Fruit fly (Drosophila melanogaster) whole organism, embryonic: ENCODE measurements around the gene iav.
A peak's percentile ranks its signal among the peaks of the same experiment; 100 is the strongest.

Experiments used
- Abd-B ChIP-seq: fragments of 200-800 bp; sonication (Bioruptor generic); optimal IDR thresholded peaks from 2 replicates; lab custom pipeline; 2018; ENCODE audit warnings: missing biosample characterization, mild to moderate bottlenecking, missing genetic modification characterization, moderate library complexity
- Awh ChIP-seq: fragments of 200-800 bp; sonication (Bioruptor generic); IDR thresholded peaks from 2 replicates; pipeline ENCODE4, ENCODE4 v1.3.6; 2022; ENCODE audit warnings: missing biosample characterization, missing genetic modification characterization
- C15 ChIP-seq: fragments of 200-800 bp; sonication (Bioruptor generic); IDR thresholded peaks from 3 replicates; pipeline ENCODE4 v1.3.6; 2022; ENCODE audit warnings: missing biosample characterization, missing genetic modification characterization
- CG10366 ChIP-seq: fragments of 200-800 bp; sonication (Bioruptor generic); IDR thresholded peaks from 2 replicates; pipeline ENCODE4 v1.3.6; 2022; ENCODE audit warnings: missing biosample characterization, missing genetic modification characterization
- CG12104 ChIP-seq: fragments of 200-800 bp; sonication (Bioruptor generic); optimal IDR thresholded peaks from 3 replicates; lab custom pipeline; 2016; ENCODE audit warnings: missing biosample characterization, missing genetic modification characterization
- CG14860 ChIP-seq: fragments of 200-800 bp; sonication (Bioruptor generic); IDR thresholded peaks from 3 replicates; pipeline ENCODE4 v1.3.6; 2022; ENCODE audit warnings: missing biosample characterization, missing genetic modification characterization; ENCODE audit not compliant: partially characterized antibody
- CG1529 ChIP-seq: fragments of 200-800 bp; sonication (Bioruptor generic); optimal IDR thresholded peaks from 3 replicates; lab custom pipeline; 2018; ENCODE audit warnings: missing biosample characterization, missing genetic modification characterization
- CG16779 ChIP-seq: fragments of 200-800 bp; sonication (Bioruptor generic); IDR thresholded peaks from 2 replicates; pipeline ENCODE4 v1.3.6; 2022; ENCODE audit warnings: missing biosample characterization, missing genetic modification characterization
- CG17829 ChIP-seq: fragments of 200-800 bp; optimal IDR thresholded peaks from 2 replicates; lab custom pipeline; 2019; ENCODE audit warnings: missing biosample characterization, mild to moderate bottlenecking, missing genetic modification characterization, moderate library complexity
- CG18476 ChIP-seq: fragments of 200-800 bp; sonication (Bioruptor generic); optimal IDR thresholded peaks from 2 replicates; lab custom pipeline; 2016; ENCODE audit warnings: missing biosample characterization, mild to moderate bottlenecking, missing genetic modification characterization
- CG18599 ChIP-seq: fragments of 200-800 bp; sonication (Bioruptor generic); optimal IDR thresholded peaks from 3 replicates; lab custom pipeline; 2017; ENCODE audit warnings: missing biosample characterization, missing genetic modification characterization, mild to moderate bottlenecking, moderate library complexity, missing genetic modification reagents
- CG18764 ChIP-seq: fragments of 200-800 bp; sonication (Bioruptor generic); optimal IDR thresholded peaks from 3 replicates; lab custom pipeline; 2016; ENCODE audit warnings: missing biosample characterization, missing genetic modification characterization
- CG3407 ChIP-seq: fragments of 200-800 bp; sonication (Bioruptor generic); optimal IDR thresholded peaks from 2 replicates; lab custom pipeline; 2018; ENCODE audit warnings: missing biosample characterization, mild to moderate bottlenecking, missing genetic modification characterization
- CG3726 ChIP-seq: fragments of 200-800 bp; sonication (Bioruptor generic); IDR thresholded peaks from 3 replicates; pipeline ENCODE4, ENCODE4 v1.3.6; 2022; ENCODE audit warnings: missing biosample characterization, missing genetic modification characterization
- CG5180 ChIP-seq: fragments of 200-800 bp; sonication (Bioruptor generic); optimal IDR thresholded peaks from 3 replicates; lab custom pipeline; 2017; ENCODE audit warnings: missing biosample characterization, missing genetic modification characterization, mild to moderate bottlenecking, moderate library complexity, missing genetic modification reagents
- CG6791 ChIP-seq: fragments of 200-800 bp; sonication (Bioruptor generic); IDR thresholded peaks from 3 replicates; pipeline ENCODE4 v1.3.6; 2022; ENCODE audit warnings: missing biosample characterization, missing genetic modification characterization; ENCODE audit not compliant: partially characterized antibody
- CG6813 ChIP-seq: fragments of 200-800 bp; sonication (Bioruptor generic); optimal IDR thresholded peaks from 2 replicates; lab custom pipeline; 2017; ENCODE audit warnings: missing biosample characterization, missing genetic modification characterization, mild to moderate bottlenecking, moderate library complexity, missing genetic modification reagents
- Drgx ChIP-seq: fragments of 200-800 bp; sonication (Bioruptor generic); IDR thresholded peaks from 2 replicates; pipeline ENCODE4 v1.3.6; 2022; ENCODE audit warnings: missing biosample characterization, missing genetic modification characterization
- ERR ChIP-seq: fragments of 200-800 bp; sonication (Bioruptor generic); optimal IDR thresholded peaks from 2 replicates; lab custom pipeline; 2016; ENCODE audit warnings: missing biosample characterization, missing genetic modification characterization
- HLH4C ChIP-seq: fragments of 200-800 bp; sonication (Bioruptor generic); IDR thresholded peaks from 3 replicates; pipeline ENCODE4 v1.3.6; 2022; ENCODE audit warnings: missing biosample characterization, missing genetic modification characterization; ENCODE audit not compliant: partially characterized antibody
- Hmx ChIP-seq: fragments of 200-800 bp; sonication (Bioruptor generic); optimal IDR thresholded peaks from 2 replicates; lab custom pipeline; 2016; ENCODE audit warnings: missing biosample characterization, missing genetic modification characterization
- Nf-YC ChIP-seq: fragments of 200-800 bp; optimal IDR thresholded peaks from 3 replicates; lab custom pipeline; 2019; ENCODE audit warnings: missing biosample characterization, mild to moderate bottlenecking, missing genetic modification characterization, moderate library complexity
- Poxn ChIP-seq: fragments of 200-800 bp; sonication (Bioruptor generic); IDR thresholded peaks from 2 replicates; pipeline ENCODE4 v1.3.6; 2022; ENCODE audit warnings: missing biosample characterization, missing genetic modification characterization
- Rx ChIP-seq: fragments of 200-800 bp; sonication (Bioruptor generic); IDR thresholded peaks from 2 replicates; pipeline ENCODE4 v1.3.6; 2022; ENCODE audit warnings: missing biosample characterization, missing genetic modification characterization
- Side ChIP-seq: fragments of 200-800 bp; sonication (Bioruptor generic); optimal IDR thresholded peaks from 2 replicates; lab custom pipeline; 2016; ENCODE audit warnings: missing biosample characterization, missing genetic modification characterization
- Six4 ChIP-seq: fragments of 200-800 bp; sonication (Bioruptor generic); optimal IDR thresholded peaks from 2 replicates; lab custom pipeline; 2016; ENCODE audit warnings: missing biosample characterization, missing genetic modification characterization
- Sox100B ChIP-seq: fragments of 200-800 bp; sonication (Bioruptor generic); optimal IDR thresholded peaks from 3 replicates; lab custom pipeline; 2018; ENCODE audit warnings: missing biosample characterization, mild to moderate bottlenecking, missing genetic modification characterization
- Sox102F ChIP-seq: fragments of 200-800 bp; sonication (Bioruptor generic); optimal IDR thresholded peaks from 2 replicates; lab custom pipeline; 2018; ENCODE audit warnings: missing biosample characterization, mild to moderate bottlenecking, missing genetic modification characterization, moderate library complexity
- Xbp1 ChIP-seq: fragments of 200-800 bp; sonication (Bioruptor generic); optimal IDR thresholded peaks from 3 replicates; lab custom pipeline; 2016; ENCODE audit warnings: missing biosample characterization, mild to moderate bottlenecking, missing genetic modification characterization
- abd-A ChIP-seq: fragments of 200-800 bp; sonication (Bioruptor generic); optimal IDR thresholded peaks from 3 replicates; lab custom pipeline; 2019; ENCODE audit warnings: missing biosample characterization, mild to moderate bottlenecking, missing genetic modification characterization, moderate library complexity
- dysf ChIP-seq: fragments of 200-800 bp; sonication (Bioruptor generic); IDR thresholded peaks from 3 replicates; pipeline ENCODE4 v1.3.6; 2022; ENCODE audit warnings: missing biosample characterization, missing genetic modification characterization
- fd64A ChIP-seq: fragments of 200-800 bp; sonication (Bioruptor generic); optimal IDR thresholded peaks from 3 replicates; lab custom pipeline; 2018; ENCODE audit warnings: missing biosample characterization, mild to moderate bottlenecking, missing genetic modification characterization
- fu2 ChIP-seq: fragments of 200-800 bp; sonication (Bioruptor generic); optimal IDR thresholded peaks from 2 replicates; lab custom pipeline; 2016; ENCODE audit warnings: missing biosample characterization, missing genetic modification characterization
- gfzf ChIP-seq: fragments of 200-800 bp; sonication (Bioruptor generic); optimal IDR thresholded peaks from 2 replicates; lab custom pipeline; 2016; ENCODE audit warnings: missing biosample characterization, mild to moderate bottlenecking, missing genetic modification characterization, moderate library complexity
- hkb ChIP-seq, 2 experiments: fragments of 200-800 bp in 1 of 2; fragments of >200 bp in 1 of 2; sonication (Bioruptor generic) in 1 of 2; IDR thresholded peaks in 1 of 2; optimal IDR thresholded peaks in 1 of 2; 2 replicates each; pipeline versions ENCODE4 v1.3.6 to Lab custom; 2017 to 2022; ENCODE audit warnings: missing biosample characterization in 1 of 2, missing genetic modification characterization in 1 of 2
- insv ChIP-seq, 2 experiments: fragments of 200-800 bp; sonication (Bioruptor generic); optimal IDR thresholded peaks; 3 replicates each; lab custom pipeline; 2016 to 2018; ENCODE audit warnings: missing biosample characterization in 2 of 2, missing genetic modification characterization in 2 of 2
- jing ChIP-seq: fragments of 200-800 bp; sonication (Bioruptor generic); optimal IDR thresholded peaks from 2 replicates; lab custom pipeline; 2018; ENCODE audit warnings: missing biosample characterization, mild to moderate bottlenecking, missing genetic modification characterization
- kay ChIP-seq: fragments of 200-800 bp; sonication (Bioruptor generic); optimal IDR thresholded peaks from 2 replicates; lab custom pipeline; 2016; ENCODE audit warnings: missing biosample characterization, missing genetic modification characterization
- knrl ChIP-seq: fragments of 200-800 bp; sonication (Bioruptor generic); IDR thresholded peaks from 3 replicates; pipeline ENCODE4 v1.3.6; 2022; ENCODE audit warnings: missing biosample characterization, missing genetic modification characterization; ENCODE audit not compliant: partially characterized antibody
- mirr ChIP-seq: fragments of 200-800 bp; sonication (Bioruptor generic); optimal IDR thresholded peaks from 3 replicates; lab custom pipeline; 2018; ENCODE audit warnings: missing biosample characterization, mild to moderate bottlenecking, missing genetic modification characterization
- odd ChIP-seq: fragments of 200-800 bp; sonication (Bioruptor generic); optimal IDR thresholded peaks from 2 replicates; lab custom pipeline; 2017; ENCODE audit warnings: missing biosample characterization, mild to moderate bottlenecking, missing genetic modification characterization
- otp ChIP-seq: fragments of 200-800 bp; sonication (Bioruptor generic); IDR thresholded peaks from 3 replicates; pipeline ENCODE4, ENCODE4 v1.3.6; 2022; ENCODE audit warnings: missing biosample characterization, missing genetic modification characterization
- ranshi ChIP-seq: fragments of 200-800 bp; sonication (Bioruptor generic); IDR thresholded peaks from 2 replicates; pipeline ENCODE4 v1.3.6; 2022; ENCODE audit warnings: missing biosample characterization, missing genetic modification characterization
- sna ChIP-seq: fragments of 200-800 bp; sonication (Bioruptor generic); IDR thresholded peaks from 2 replicates; pipeline ENCODE4 v1.3.6; 2022; ENCODE audit warnings: missing biosample characterization, missing genetic modification characterization; ENCODE audit not compliant: partially characterized antibody
- sqz ChIP-seq: fragments of 200-800 bp; sonication (Bioruptor generic); optimal IDR thresholded peaks from 3 replicates; lab custom pipeline; 2018; ENCODE audit warnings: missing biosample characterization, mild to moderate bottlenecking, missing genetic modification characterization
- tap ChIP-seq: fragments of 200-800 bp; optimal IDR thresholded peaks from 3 replicates; lab custom pipeline; 2019; ENCODE audit warnings: missing biosample characterization, mild to moderate bottlenecking, missing genetic modification characterization, moderate library complexity
- tgo ChIP-seq: fragments of 200-800 bp; sonication (Bioruptor generic); IDR thresholded peaks from 3 replicates; pipeline ENCODE4 v1.3.6; 2022; ENCODE audit warnings: missing biosample characterization, missing genetic modification characterization
- unpg ChIP-seq: fragments of 200-800 bp; sonication (Bioruptor generic); optimal IDR thresholded peaks from 3 replicates; lab custom pipeline; 2018; ENCODE audit warnings: missing biosample characterization, mild to moderate bottlenecking, missing genetic modification characterization, moderate library complexity
- wek ChIP-seq: fragments of 200-800 bp; sonication (Bioruptor generic); optimal IDR thresholded peaks from 3 replicates; lab custom pipeline; 2018; ENCODE audit warnings: missing biosample characterization, mild to moderate bottlenecking, missing genetic modification characterization, moderate library complexity
- z ChIP-seq: fragments of 200-800 bp; sonication (Bioruptor generic); IDR thresholded peaks from 3 replicates; pipeline ENCODE4 v1.3.6; 2022; ENCODE audit warnings: missing biosample characterization, missing genetic modification characterization

iav gene

dm6 chrX:6770924-6771323 is 42.9 kb upstream of the iav start, which contains the start of gene Coq7 (continued):
- TF ChIP-seq CG3407 (peak; percentile 78), Sox102F (GFP tag; lab: Kevin White, UChicago) (peak; percentile 89), dysf (GFP tag; lab: Robert Waterston, UW) (peak; percentile 91), Poxn (GFP tag; lab: Robert Waterston, UW) (peak; percentile 77), unpg (GFP tag; lab: Kevin White, UChicago) (no peak), knrl (GFP tag; lab: Robert Waterston, UW) (peak; percentile 98), tgo (GFP tag; lab: Robert Waterston, UW) (peak; percentile 91), kay (GFP tag; lab: Kevin White, UChicago) (peak; percentile 80), CG3726 (GFP tag; lab: Robert Waterston, UW) (peak; percentile 81; the same call in 2 of the 3 replicates), CG16779 (peak; percentile 58; the same call in 1 of the 2 replicates), wek (GFP tag; lab: Kevin White, UChicago) (peak; percentile 44), CG1529 (GFP tag; lab: Kevin White, UChicago) (peak; percentile 66), CG10366 (GFP tag; lab: Robert Waterston, UW) (peak; percentile 91), CG18476 (GFP tag; lab: Kevin White, UChicago) (peak; percentile 52), CG6813 (GFP tag; lab: Kevin White, UChicago) (peak; percentile 62), HLH4C (GFP tag; lab: Robert Waterston, UW) (peak; percentile 93), Sox100B (GFP tag; lab: Kevin White, UChicago) (no peak), Side (GFP tag; lab: Kevin White, UChicago) (peak; percentile 25), otp (GFP tag; lab: Robert Waterston, UW) (peak; percentile 87), C15 (GFP tag; lab: Robert Waterston, UW) (peak; percentile 62; the same call in 1 of the 3 replicates), gfzf (GFP tag; lab: Kevin White, UChicago) (no peak), CG14860 (GFP tag; lab: Robert Waterston, UW) (peak; percentile 97), jing (peak; percentile 65), fd64A (GFP tag; lab: Kevin White, UChicago) (peak; percentile 54), abd-A (tag; lab: Kevin White, UChicago) (no peak), CG6791 (peak; percentile 95), Rx (GFP tag; lab: Robert Waterston, UW) (peak; percentile 89), CG12104 (peak; percentile 73), ERR (GFP tag; lab: Kevin White, UChicago) (peak; percentile 39), tap (tag; lab: Kevin White, UChicago) (no peak), CG18599 (GFP tag; lab: Kevin White, UChicago) (peak; percentile 88), Awh (peak; percentile 76), z (0 out of 3 replicates have a peak, but pooled peaks have one; percentile 10), Hmx (no peak), CG17829 (tag; lab: Kevin White, UChicago) (peak; percentile 88), Abd-B (GFP tag; lab: Kevin White, UChicago) (peak; percentile 80), mirr (GFP tag; lab: Kevin White, UChicago) (no peak), fu2 (GFP tag; lab: Kevin White, UChicago) (no peak), Drgx (GFP tag; lab: Robert Waterston, UW) (peak; percentile 83), CG5180 (peak; percentile 59), sna (GFP tag; lab: Robert Waterston, UW) (peak; percentile 99), insv (GFP tag; optimal IDR thresholded peaks at IDR 0.05; lab: Kevin White, UChicago) (peak in 1 of 2 experiments; percentile 53), odd (no peak), Six4 (GFP tag; lab: Kevin White, UChicago) (no peak), sqz (GFP tag; lab: Kevin White, UChicago) (no peak), ranshi (GFP tag; lab: Robert Waterston, UW) (peak; percentile 90), Nf-YC (tag; lab: Kevin White, UChicago) (no peak), Xbp1 (peak; percentile 94), hkb (optimal IDR thresholded peaks at IDR 0.05; lab: Kevin White, UChicago) (no peak), hkb (GFP tag; IDR thresholded peaks at IDR 0.05; lab: Robert Waterston, UW) (peak; percentile 91), CG18764 (GFP tag; lab: Kevin White, UChicago) (peak; percentile 84)
